Worm (Caenorhabditis elegans) whole organism, young adult: Measurements from ENCODE around the gene elt-2.
A peak's percentile ranks its signal among the peaks of the same experiment; 100 is the strongest.

Experiments
- B0261.1 ChIP-seq: sonication (generic microtip); optimal IDR thresholded peaks from 2 replicates; lab custom pipeline; 2016; ENCODE audit warnings: mild to moderate bottlenecking, missing genetic modification characterization, moderate library complexity, missing compliant biosample characterization
- B0336.3 ChIP-seq: fragments of 200-800 bp; sonication (Bioruptor generic); IDR thresholded peaks from 2 replicates; pipeline ENCODE4 v1.3.6; 2022; ENCODE audit warnings: missing genetic modification characterization, missing compliant biosample characterization
- F23B12.7 ChIP-seq: sonication (generic microtip); optimal IDR thresholded peaks from 2 replicates; lab custom pipeline; 2017; ENCODE audit warnings: missing genetic modification characterization, mild to moderate bottlenecking, missing compliant biosample characterization, antibody characterized with exemption, moderate library complexity; ENCODE audit not compliant: insufficient read depth
- F57A8.1 ChIP-seq: fragments of 200-800 bp; sonication (Bioruptor generic); optimal IDR thresholded peaks from 2 replicates; lab custom pipeline; 2018; ENCODE audit warnings: mild to moderate bottlenecking, missing genetic modification characterization, moderate library complexity, missing compliant biosample characterization
- T26A5.8 ChIP-seq: sonication (generic microtip); optimal IDR thresholded peaks from 2 replicates; lab custom pipeline; 2016; ENCODE audit warnings: missing genetic modification characterization, missing compliant biosample characterization
- aptf-3 ChIP-seq: fragments of 200-800 bp; sonication (Bioruptor generic); IDR thresholded peaks from 2 replicates; pipeline ENCODE4 v1.3.6; 2022; ENCODE audit warnings: missing genetic modification characterization, missing compliant biosample characterization
- atf-7 ChIP-seq: sonication (generic microtip); optimal IDR thresholded peaks from 2 replicates; lab custom pipeline; 2017; ENCODE audit warnings: mild to moderate bottlenecking, missing genetic modification characterization, missing compliant biosample characterization
- athp-1 ChIP-seq: sonication (generic microtip); optimal IDR thresholded peaks from 2 replicates; lab custom pipeline; 2017; ENCODE audit warnings: mild to moderate bottlenecking, missing genetic modification characterization, missing compliant biosample characterization
- attf-6 ChIP-seq: fragments of 200-800 bp; sonication (Bioruptor generic); IDR thresholded peaks from 2 replicates; pipeline ENCODE4 v1.3.6; 2022; ENCODE audit warnings: missing genetic modification reagents, missing genetic modification characterization, missing compliant biosample characterization
- ccch-3 ChIP-seq: fragments of 200-800 bp; sonication (Bioruptor generic); optimal IDR thresholded peaks from 2 replicates; lab custom pipeline; 2018; ENCODE audit warnings: mild to moderate bottlenecking, missing genetic modification characterization, missing compliant biosample characterization
- ceh-40 ChIP-seq: fragments of 200-800 bp; sonication (Bioruptor generic); IDR thresholded peaks from 2 replicates; pipeline ENCODE4 v1.3.6; 2022; ENCODE audit warnings: missing genetic modification characterization, missing compliant biosample characterization
- hmg-1.2 ChIP-seq: fragments of 200-800 bp; sonication (Bioruptor generic); IDR thresholded peaks from 2 replicates; pipeline ENCODE4 v1.3.6; 2022; ENCODE audit warnings: missing genetic modification reagents, missing genetic modification characterization, missing compliant biosample characterization
- hrde-1 ChIP-seq: sonication (generic microtip); optimal IDR thresholded peaks from 2 replicates; lab custom pipeline; 2016; ENCODE audit warnings: missing genetic modification characterization, mild to moderate bottlenecking, missing compliant biosample characterization, moderate library complexity, missing genotype, missing genetic modification reagents, borderline replicate concordance
- lag-1 ChIP-seq: fragments of 200-800 bp; sonication (Bioruptor generic); IDR thresholded peaks from 2 replicates; pipeline ENCODE4 v1.3.6; 2022; ENCODE audit warnings: missing genetic modification reagents, missing genetic modification characterization, missing compliant biosample characterization
- lin-40 ChIP-seq: sonication (generic microtip); optimal IDR thresholded peaks from 2 replicates; lab custom pipeline; 2016; ENCODE audit warnings: missing genetic modification characterization, mild to moderate bottlenecking, missing compliant biosample characterization, missing genotype, missing genetic modification reagents
- mel-28 ChIP-seq: sonication (generic microtip); optimal IDR thresholded peaks from 2 replicates; lab custom pipeline; 2016; ENCODE audit warnings: borderline replicate concordance, mild to moderate bottlenecking, missing genetic modification characterization, missing compliant biosample characterization
- mxl-1 ChIP-seq: sonication (generic microtip); optimal IDR thresholded peaks from 2 replicates; lab custom pipeline; 2016; ENCODE audit warnings: missing genetic modification characterization, missing compliant biosample characterization
- nfyb-1 ChIP-seq: fragments of 200-800 bp; sonication (Bioruptor generic); IDR thresholded peaks from 2 replicates; pipeline ENCODE4 v1.3.6; 2022; ENCODE audit warnings: missing genetic modification reagents, missing genetic modification characterization, missing compliant biosample characterization
- nhr-80 ChIP-seq: sonication (generic microtip); optimal IDR thresholded peaks from 2 replicates; lab custom pipeline; 2016; ENCODE audit warnings: missing genetic modification characterization, missing compliant biosample characterization
- nhr-90 ChIP-seq: sonication (generic microtip); optimal IDR thresholded peaks from 2 replicates; lab custom pipeline; 2016; ENCODE audit warnings: missing genotype, mild to moderate bottlenecking, missing genetic modification characterization, missing compliant biosample characterization
- pbrm-1 ChIP-seq: fragments of 200-800 bp; sonication (Bioruptor generic); IDR thresholded peaks from 2 replicates; pipeline ENCODE4 v1.3.6; 2022; ENCODE audit warnings: missing genetic modification reagents, missing genetic modification characterization, missing compliant biosample characterization
- pha-4 ChIP-seq: fragments of 150-350 bp; sonication (generic microtip); optimal IDR thresholded peaks from 2 replicates; lab custom pipeline; 2014; ENCODE audit warnings: missing biosample characterization, missing genetic modification reagents, missing genetic modification characterization
- repo-1 ChIP-seq: sonication (generic microtip); optimal IDR thresholded peaks from 2 replicates; lab custom pipeline; 2017; ENCODE audit warnings: mild to moderate bottlenecking, missing genetic modification characterization, missing compliant biosample characterization
- snpc-3.4 ChIP-seq: sonication (generic microtip); optimal IDR thresholded peaks from 2 replicates; lab custom pipeline; 2017; ENCODE audit warnings: missing genetic modification characterization, mild to moderate bottlenecking, missing compliant biosample characterization, antibody characterized with exemption, moderate library complexity, missing genotype, missing genetic modification reagents
- snpc-4 ChIP-seq, 5 experiments: fragments of 150-350 bp in 1 of 5; sonication (generic microtip) in 4 of 5; optimal IDR thresholded peaks; 2 replicates each; lab custom pipeline; 2014 to 2018; ENCODE audit warnings: missing genetic modification characterization in 5 of 5, missing biosample characterization in 3 of 5, antibody characterized with exemption in 2 of 5, mild to moderate bottlenecking in 2 of 5, missing compliant biosample characterization in 2 of 5, missing genotype in 2 of 5, moderate library complexity in 2 of 5, missing genetic modification reagents in 1 of 5
- unc-130 ChIP-seq: sonication (generic microtip); optimal IDR thresholded peaks from 2 replicates; lab custom pipeline; 2016; ENCODE audit warnings: missing genetic modification reagents, missing genetic modification characterization, missing compliant biosample characterization
- xnd-1 ChIP-seq: sonication (generic microtip); optimal IDR thresholded peaks from 2 replicates; lab custom pipeline; 2016; ENCODE audit warnings: missing genotype, missing genetic modification reagents, missing genetic modification characterization, missing compliant biosample characterization
- ztf-28 ChIP-seq: fragments of 200-800 bp; sonication (Bioruptor generic); IDR thresholded peaks from 2 replicates; pipeline ENCODE4 v1.3.6; 2022; ENCODE audit warnings: missing genetic modification reagents, missing genetic modification characterization, missing compliant biosample characterization

The elt-2 gene

ce11 chrX:10474998-10475577 lies 6.0 kb upstream of the elt-2 start, which contains the start of gene elt-4:
Gene elt-4 (plus strand): TSS chrX:10475527.
- TF ChIP-seq nfyb-1 (GFP tag; lab: Robert Waterston, UW) (no peak), nhr-80 (peak; percentile 51)

DNA sequence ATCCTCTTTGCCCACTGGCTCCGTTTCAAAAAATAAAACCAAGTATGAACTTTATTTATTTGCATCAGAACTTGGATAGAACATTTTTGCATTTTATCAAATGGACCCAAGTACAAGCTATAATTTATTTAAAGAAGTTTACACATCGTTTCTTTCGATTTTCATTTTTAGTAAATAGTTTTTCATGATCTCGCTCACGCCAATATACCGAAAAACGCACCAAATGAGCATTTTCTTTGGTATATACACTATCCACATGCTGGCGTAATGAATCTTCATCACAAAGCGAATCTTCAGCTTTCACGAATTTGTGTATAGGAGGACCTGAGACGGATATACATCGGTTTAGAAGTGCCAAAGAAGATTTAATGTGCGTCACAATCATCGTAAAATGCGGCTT lies 4.5 kb upstream of the elt-2 start, which contains the start of gene C39B10.7:
C39B10.7 (plus strand) TSS at position 301 of the 400 bp plus-strand sequence.
- TF ChIP-seq mel-28 (tag; lab: Kevin White, UChicago) (no peak), hmg-1.2 (no peak), repo-1 (tag; lab: Kevin White, UChicago) (no peak), snpc-4 (GFP tag; optimal IDR thresholded peaks at IDR 0.05; lab: Kevin White, UChicago) (no peak), snpc-4 (tag; optimal IDR thresholded peaks at IDR 0.05; lab: Kevin White, UChicago) (no peak), unc-130 (GFP tag; lab: Kevin White, UChicago) (no peak), snpc-3.4 (no peak), attf-6 (GFP tag; lab: Robert Waterston, UW) (no peak), F23B12.7 (tag; lab: Kevin White, UChicago) (no peak), athp-1 (tag; lab: Kevin White, UChicago) (no peak), ztf-28 (GFP tag; lab: Robert Waterston, UW) (no peak), pbrm-1 (GFP tag; lab: Robert Waterston, UW) (no peak), pha-4 (no peak), B0336.3 (no peak)

- peak; percentile 90 for TF ChIP-seq nhr-80
- TF ChIP-seq hmg-1.2 = no peak
Measured at ce11 chrX:10477172-10477985, 3.7 kb upstream of the elt-2 start.

DNA sequence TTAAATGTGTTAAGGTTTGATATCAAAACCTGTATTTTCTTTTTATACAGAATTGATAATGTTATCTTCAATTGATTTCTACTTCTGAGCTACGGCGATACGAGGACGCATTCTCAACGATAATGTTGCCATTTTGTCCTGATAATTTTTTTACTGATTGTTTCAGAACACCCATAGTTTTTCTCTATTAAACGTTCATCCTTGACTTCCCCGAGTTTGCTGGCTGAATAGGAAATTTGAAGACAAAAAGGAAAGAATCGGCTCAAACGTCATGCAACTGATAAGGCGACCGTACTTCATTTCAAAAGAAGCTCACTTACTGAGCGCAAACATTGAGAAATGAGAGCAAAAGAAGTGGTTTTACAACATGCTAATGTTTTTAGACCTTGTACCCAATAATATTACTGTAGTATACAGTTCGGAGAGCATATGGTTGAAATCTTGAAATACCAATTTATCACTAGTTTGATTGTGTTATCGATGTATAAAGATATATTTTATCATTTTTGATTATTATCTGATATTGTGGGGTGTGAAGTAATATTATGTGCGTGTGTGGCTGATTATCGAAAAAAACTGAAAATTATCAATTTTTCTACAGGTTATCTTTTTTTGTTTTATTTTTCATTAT lies 1.8 kb upstream of the elt-2 start:
- peak; percentile 52 for TF ChIP-seq atf-7 (tag; lab: Kevin White, UChicago)
- no peak for TF ChIP-seq ceh-40 (GFP tag; lab: Robert Waterston, UW)
- peak; percentile 78 for TF ChIP-seq nhr-80
- TF ChIP-seq nhr-90 = no peak

DNA sequence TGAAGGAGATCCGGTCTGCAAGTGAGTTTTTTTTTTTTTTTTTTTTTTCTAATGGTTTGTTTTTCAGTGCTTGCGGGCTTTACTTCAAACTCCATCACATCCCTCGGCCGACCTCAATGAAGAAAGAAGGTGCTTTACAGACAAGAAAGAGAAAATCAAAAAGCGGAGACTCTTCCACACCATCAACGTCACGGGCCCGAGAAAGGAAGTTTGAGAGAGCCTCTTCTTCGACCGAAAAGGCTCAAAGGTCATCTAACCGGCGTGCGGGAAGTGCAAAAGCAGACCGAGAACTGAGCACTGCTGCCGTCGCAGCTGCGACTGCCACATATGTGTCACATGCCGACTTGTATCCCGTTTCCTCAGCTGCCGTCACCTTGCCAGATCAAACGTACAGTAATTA lies 1.2 kb downstream of the elt-2 start:
- TF ChIP-seq athp-1 (tag; lab: Kevin White, UChicago) (no peak), mxl-1 (tag; lab: Kevin White, UChicago) (no peak), lin-40 (tag; lab: Kevin White, UChicago) (no peak), xnd-1 (tag; lab: Kevin White, UChicago) (no peak), F57A8.1 (GFP tag; lab: Kevin White, UChicago) (no peak), T26A5.8 (tag; lab: Kevin White, UChicago) (no peak), B0261.1 (no peak), lag-1 (GFP tag; lab: Robert Waterston, UW) (no peak), ccch-3 (GFP tag; lab: Kevin White, UChicago) (no peak), ceh-40 (GFP tag; lab: Robert Waterston, UW) (no peak), hrde-1 (tag; lab: Kevin White, UChicago) (no peak), aptf-3 (GFP tag; lab: Robert Waterston, UW) (no peak), repo-1 (tag; lab: Kevin White, UChicago) (no peak)
